Worm (Caenorhabditis elegans): ENCODE results near the gene sre-8.

ce11 chrV:14254221-14254620 is 2.7 kb upstream of the sre-8 start, which contains the start of gene K02E11.7:
- TF ChIP-seq mdl-1 (tag; optimal IDR thresholded peaks at IDR 0.05), result no peak
- TF ChIP-seq nhr-237 (tag; optimal IDR thresholded peaks at IDR 0.05), result no peak
- TF ChIP-seq lin-15B (tag; optimal IDR thresholded peaks at IDR 0.05), result no peak
- TF ChIP-seq unc-39 (tag; optimal IDR thresholded peaks at IDR 0.05), result no peak
- TF ChIP-seq ztf-11 (tag; optimal IDR thresholded peaks at IDR 0.05), result no peak

Measured in whole organism, L3 larva.